Worm (Caenorhabditis elegans) whole organism, L3 larva: ENCODE measurements around the gene F41B5.12.

ENCODE experiments used
- R02D3.7 ChIP-seq: fragments of 150-350 bp; optimal IDR thresholded peaks from 2 replicates; lab custom pipeline; 2014; ENCODE audit warnings: missing biosample characterization, missing genetic modification characterization
- aly-2 ChIP-seq: fragments of 150-350 bp; optimal IDR thresholded peaks from 2 replicates; lab custom pipeline; 2014; ENCODE audit warnings: missing biosample characterization, missing genetic modification characterization
- egl-27 ChIP-seq: sonication (generic microtip); optimal IDR thresholded peaks from 4 replicates; lab custom pipeline; 2017; ENCODE audit warnings: missing biosample characterization, missing genetic modification reagents, missing genetic modification characterization
- fkh-10 ChIP-seq: sonication (generic microtip); optimal IDR thresholded peaks from 2 replicates; lab custom pipeline; 2017; ENCODE audit warnings: missing biosample characterization, missing genetic modification reagents, missing genetic modification characterization
- mdl-1 ChIP-seq: fragments of 150-350 bp; optimal IDR thresholded peaks from 2 replicates; lab custom pipeline; 2014; ENCODE audit warnings: missing biosample characterization, missing genetic modification characterization
- nhr-23 ChIP-seq: fragments of 150-350 bp; optimal IDR thresholded peaks from 2 replicates; lab custom pipeline; 2014; ENCODE audit warnings: missing biosample characterization, missing genetic modification reagents, missing genetic modification characterization
- pha-4 ChIP-seq: fragments of 150-350 bp; optimal IDR thresholded peaks from 2 replicates; lab custom pipeline; 2014; ENCODE audit warnings: missing biosample characterization, missing genetic modification reagents, missing genetic modification characterization
- pqm-1 ChIP-seq: fragments of 150-350 bp; optimal IDR thresholded peaks from 2 replicates; lab custom pipeline; 2017; ENCODE audit warnings: missing biosample characterization, missing genetic modification characterization, inconsistent platforms
- snpc-4 ChIP-seq: fragments of 150-350 bp; optimal IDR thresholded peaks from 2 replicates; lab custom pipeline; 2014; ENCODE audit warnings: missing biosample characterization, missing genetic modification characterization
- unc-62 ChIP-seq: fragments of 150-350 bp; sonication (generic microtip); optimal IDR thresholded peaks from 4 replicates; lab custom pipeline; 2014; ENCODE audit warnings: missing biosample characterization, missing genetic modification reagents, missing genetic modification characterization

ce11 chrV:2264925-2265324 lies 4.2 kb downstream of the F41B5.12 start:
- TF ChIP-seq fkh-10 (GFP tag; lab: Kevin White, UChicago) (no peak), egl-27 (tag; lab: Kevin White, UChicago) (no peak), snpc-4 (tag; lab: Kevin White, UChicago) (no peak), nhr-23 (no peak), aly-2 (tag; lab: Kevin White, UChicago) (no peak), pqm-1 (no peak), unc-62 (GFP tag; lab: Kevin White, UChicago) (no peak), pha-4 (no peak), R02D3.7 (tag; lab: Kevin White, UChicago) (no peak), mdl-1 (tag; lab: Kevin White, UChicago) (no peak)
